Fruit fly (Drosophila melanogaster) whole organism, pupa: ENCODE data around the gene eIF4E6.

ENCODE experiments used
- CG12605 ChIP-seq: fragments of 200-800 bp; sonication (Bioruptor generic); IDR thresholded peaks from 2 replicates; pipeline ENCODE4 v1.3.6; 2022; ENCODE audit warnings: missing biosample characterization, missing genetic modification characterization
- CG17806 ChIP-seq: fragments of 200-800 bp; sonication (Bioruptor generic); optimal IDR thresholded peaks from 2 replicates; lab custom pipeline; 2018; ENCODE audit warnings: missing biosample characterization, mild to moderate bottlenecking, missing genetic modification characterization, moderate library complexity
- CG8159 ChIP-seq: fragments of 200-800 bp; sonication (Bioruptor generic); optimal IDR thresholded peaks from 3 replicates; lab custom pipeline; 2018; ENCODE audit warnings: missing biosample characterization, mild to moderate bottlenecking, missing genetic modification characterization, moderate library complexity
- gl ChIP-seq: fragments of 200-800 bp; sonication (Bioruptor generic); optimal IDR thresholded peaks from 2 replicates; lab custom pipeline; 2018; ENCODE audit warnings: missing biosample characterization, mild to moderate bottlenecking, missing genetic modification characterization

- TF ChIP-seq CG17806 (tag; lab: Kevin White, UChicago) (no peak), CG8159 (tag; lab: Kevin White, UChicago) (no peak), gl (no peak), CG12605 (no peak)
These were observed 42.5 kb upstream of the eIF4E6 start for dm6 chr3R:29069208-29070072.
